Worm (Caenorhabditis elegans) whole organism, L4/young adult: ENCODE results near the gene K12H6.8.

Source experiments
- W03F9.2 ChIP-seq: fragments of 150-350 bp; optimal IDR thresholded peaks from 2 replicates; lab custom pipeline; 2014; ENCODE audit warnings: missing biosample characterization, missing genetic modification characterization
- dao-5 ChIP-seq: sonication (generic microtip); optimal IDR thresholded peaks from 2 replicates; lab custom pipeline; 2016; ENCODE audit warnings: missing genotype, missing genetic modification characterization, moderate library complexity, missing compliant biosample characterization
- him-1 ChIP-seq: sonication (generic microtip); optimal IDR thresholded peaks from 2 replicates; lab custom pipeline; 2016; ENCODE audit warnings: missing genotype, missing genetic modification reagents, missing genetic modification characterization, missing compliant biosample characterization

- TF ChIP-seq W03F9.2 (tag; lab: Kevin White, UChicago): no peak
- TF ChIP-seq him-1 (tag; lab: Kevin White, UChicago): no peak
- TF ChIP-seq dao-5 (tag; lab: Kevin White, UChicago): no peak
Measured at ce11 chrII:2846552-2846951, 18.9 kb downstream of the K12H6.8 start.
